Worm (Caenorhabditis elegans) whole organism, L1 larva: ENCODE data around the gene str-236.
A peak's percentile ranks its signal among the peaks of the same experiment; 100 is the strongest.

ENCODE experiments used
- C16A3.4 ChIP-seq: fragments of 150-350 bp; optimal IDR thresholded peaks from 2 replicates; lab custom pipeline; 2014; ENCODE audit warnings: missing biosample characterization, missing genetic modification characterization
- Y116A8C.19 ChIP-seq: sonication (generic microtip); optimal IDR thresholded peaks from 2 replicates; lab custom pipeline; 2016; ENCODE audit warnings: missing compliant biosample characterization, missing genetic modification characterization, borderline replicate concordance
- alr-1 ChIP-seq: fragments of 200-800 bp; sonication (Bioruptor generic); optimal IDR thresholded peaks from 2 replicates; lab custom pipeline; 2018; ENCODE audit warnings: borderline replicate concordance, mild to moderate bottlenecking, missing genetic modification characterization, missing compliant biosample characterization
- ceh-63 ChIP-seq: fragments of 200-800 bp; sonication (Bioruptor generic); optimal IDR thresholded peaks from 2 replicates; lab custom pipeline; 2018; ENCODE audit warnings: mild to moderate bottlenecking, missing genetic modification characterization, missing compliant biosample characterization
- ceh-88 ChIP-seq: fragments of 200-800 bp; sonication (Bioruptor generic); IDR thresholded peaks from 2 replicates; pipeline ENCODE4 v1.3.6; 2022; ENCODE audit warnings: missing genetic modification characterization, missing compliant biosample characterization
- dpl-1 ChIP-seq, 3 experiments: fragments of 150-350 bp in 2 of 3; sonication (generic microtip) in 1 of 3; optimal IDR thresholded peaks; 2 replicates each; lab custom pipeline; 2014 to 2017; ENCODE audit warnings: missing biosample characterization in 3 of 3, missing genetic modification characterization in 3 of 3, missing genetic modification reagents in 3 of 3
- dsc-1 ChIP-seq: sonication (generic microtip); optimal IDR thresholded peaks from 2 replicates; lab custom pipeline; 2016; ENCODE audit warnings: mild to moderate bottlenecking, missing genetic modification characterization, missing compliant biosample characterization
- efl-1 ChIP-seq, 4 experiments: fragments of 150-350 bp; optimal IDR thresholded peaks in 3 of 4; peaks in 1 of 4; 1 replicate in 1 of 4; 2 replicates in 3 of 4; lab custom pipeline; 2014; ENCODE audit warnings: missing biosample characterization in 2 of 4, missing genetic modification characterization in 2 of 4, missing genetic modification reagents in 2 of 4
- efl-3 ChIP-seq: fragments of 200-800 bp; sonication (Bioruptor generic); optimal IDR thresholded peaks from 2 replicates; lab custom pipeline; 2018; ENCODE audit warnings: mild to moderate bottlenecking, missing genetic modification characterization, missing compliant biosample characterization
- egl-13 ChIP-seq: sonication (generic microtip); optimal IDR thresholded peaks from 2 replicates; lab custom pipeline; 2016; ENCODE audit warnings: missing genotype, missing genetic modification reagents, missing genetic modification characterization, missing compliant biosample characterization
- elt-2 ChIP-seq: sonication (generic microtip); optimal IDR thresholded peaks from 2 replicates; lab custom pipeline; 2016; ENCODE audit warnings: missing genetic modification characterization, mild to moderate bottlenecking, inconsistent platforms, missing compliant biosample characterization, missing genetic modification reagents
- elt-3 ChIP-seq, 6 experiments: fragments of 150-350 bp in 1 of 6; sonication (generic microtip); optimal IDR thresholded peaks; 2 replicates each; lab custom pipeline; 2017 to 2018; ENCODE audit warnings: missing biosample characterization in 6 of 6, missing genetic modification characterization in 6 of 6, inconsistent platforms in 1 of 6
- ets-5 ChIP-seq: fragments of 200-800 bp; sonication (Bioruptor generic); IDR thresholded peaks from 2 replicates; pipeline ENCODE4 v1.3.6; 2022; ENCODE audit warnings: missing genetic modification characterization, missing compliant biosample characterization
- fkh-4 ChIP-seq: sonication (generic microtip); optimal IDR thresholded peaks from 2 replicates; lab custom pipeline; 2016; ENCODE audit warnings: missing compliant biosample characterization, missing genetic modification characterization, borderline replicate concordance
- fkh-8 ChIP-seq: sonication (generic microtip); optimal IDR thresholded peaks from 2 replicates; lab custom pipeline; 2016; ENCODE audit warnings: mild to moderate bottlenecking, missing genetic modification characterization, missing compliant biosample characterization
- hlh-17 ChIP-seq: fragments of 200-800 bp; sonication (Bioruptor generic); optimal IDR thresholded peaks from 2 replicates; lab custom pipeline; 2018; ENCODE audit warnings: missing genetic modification characterization, mild to moderate bottlenecking, missing compliant biosample characterization, moderate library complexity, borderline replicate concordance
- hlh-4 ChIP-seq: sonication (generic microtip); optimal IDR thresholded peaks from 2 replicates; lab custom pipeline; 2016; ENCODE audit warnings: mild to moderate bottlenecking, missing genetic modification characterization, missing compliant biosample characterization
- isw-1 ChIP-seq: fragments of 200-800 bp; sonication (Bioruptor generic); IDR thresholded peaks from 2 replicates; pipeline ENCODE4 v1.3.6; 2022; ENCODE audit warnings: missing genetic modification characterization, missing compliant biosample characterization
- jun-1 ChIP-seq: fragments of 150-350 bp; optimal IDR thresholded peaks from 2 replicates; lab custom pipeline; 2014; ENCODE audit warnings: missing biosample characterization, missing genetic modification reagents, missing genetic modification characterization
- lin-14 ChIP-seq: fragments of 200-800 bp; sonication (Bioruptor generic); optimal IDR thresholded peaks from 2 replicates; lab custom pipeline; 2018; ENCODE audit warnings: mild to moderate bottlenecking, missing genetic modification characterization, moderate library complexity, missing compliant biosample characterization
- lin-15B ChIP-seq: fragments of 150-350 bp; sonication (generic microtip); optimal IDR thresholded peaks from 3 replicates; lab custom pipeline; 2014; ENCODE audit warnings: missing biosample characterization, missing genetic modification characterization
- lin-35 ChIP-seq, 2 experiments: fragments of 150-350 bp; optimal IDR thresholded peaks; 2 replicates each; lab custom pipeline; 2014; ENCODE audit warnings: missing biosample characterization in 2 of 2, missing genetic modification characterization in 2 of 2, missing genetic modification reagents in 2 of 2
- mep-1 ChIP-seq: fragments of 150-350 bp; optimal IDR thresholded peaks from 2 replicates; lab custom pipeline; 2014; ENCODE audit warnings: missing biosample characterization, missing genetic modification characterization
- nhr-11 ChIP-seq: fragments of 150-350 bp; optimal IDR thresholded peaks from 2 replicates; lab custom pipeline; 2014; ENCODE audit warnings: missing biosample characterization, missing genetic modification characterization
- nhr-12 ChIP-seq: sonication (generic microtip); optimal IDR thresholded peaks from 2 replicates; lab custom pipeline; 2017; ENCODE audit warnings: missing biosample characterization, missing genetic modification characterization
- nhr-19 ChIP-seq: fragments of 200-800 bp; sonication (Bioruptor generic); conservative IDR thresholded peaks from 2 replicates; pipeline ENCODE4 v1.3.6; 2022; ENCODE audit warnings: missing genetic modification characterization, missing compliant biosample characterization
- nhr-20 ChIP-seq: sonication (generic microtip); optimal IDR thresholded peaks from 2 replicates; lab custom pipeline; 2016; ENCODE audit warnings: mild to moderate bottlenecking, missing genetic modification characterization, missing compliant biosample characterization
- nhr-71 ChIP-seq: sonication (generic microtip); optimal IDR thresholded peaks from 2 replicates; lab custom pipeline; 2016; ENCODE audit warnings: mild to moderate bottlenecking, missing genetic modification characterization, moderate library complexity, missing compliant biosample characterization
- nhr-84 ChIP-seq: sonication (generic microtip); optimal IDR thresholded peaks from 2 replicates; lab custom pipeline; 2017; ENCODE audit warnings: missing biosample characterization, missing genetic modification characterization
- nhr-85 ChIP-seq: sonication (generic microtip); peaks from one replicate; lab custom pipeline; 2016; ENCODE audit warnings: missing genetic modification characterization, inconsistent platforms, missing compliant biosample characterization
- skn-1 ChIP-seq: fragments of 150-350 bp; optimal IDR thresholded peaks from 2 replicates; lab custom pipeline; 2014; ENCODE audit warnings: missing biosample characterization, missing genetic modification characterization
- sptf-1 ChIP-seq: fragments of 150-350 bp; optimal IDR thresholded peaks from 2 replicates; lab custom pipeline; 2014; ENCODE audit warnings: missing biosample characterization, missing genetic modification characterization
- sup-37 ChIP-seq: fragments of 200-800 bp; sonication (Bioruptor generic); optimal IDR thresholded peaks from 2 replicates; lab custom pipeline; 2018; ENCODE audit warnings: mild to moderate bottlenecking, missing genetic modification characterization, missing compliant biosample characterization
- swsn-7 ChIP-seq: sonication (generic microtip); optimal IDR thresholded peaks from 2 replicates; lab custom pipeline; 2016; ENCODE audit warnings: missing genetic modification characterization, missing compliant biosample characterization
- tlp-1 ChIP-seq: fragments of 150-350 bp; optimal IDR thresholded peaks from 2 replicates; lab custom pipeline; 2014; ENCODE audit warnings: missing biosample characterization, missing genetic modification characterization

The str-236 gene

DNA sequence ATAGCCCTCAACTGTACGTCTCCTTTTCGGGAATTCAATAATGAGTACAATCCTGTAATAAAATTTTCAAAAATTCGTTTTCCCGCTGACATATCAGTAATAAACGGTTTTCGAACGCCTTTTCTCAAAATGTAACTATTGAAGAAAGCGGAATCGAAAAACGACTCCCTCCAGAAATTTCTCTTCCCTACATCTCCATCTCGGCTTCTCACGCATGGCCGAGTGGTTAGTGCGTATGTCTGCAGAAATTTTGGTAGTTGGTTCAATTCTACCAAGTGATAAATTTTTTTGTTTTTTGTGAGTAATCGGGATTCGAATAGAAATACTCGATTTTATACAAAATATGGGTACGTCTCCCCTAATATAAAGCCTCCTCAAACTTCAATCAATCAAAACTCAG, 33.3 kb upstream of the str-236 start:
- 0 out of 2 replicates have a peak, but pooled peaks have one; percentile 8 for TF ChIP-seq nhr-19 (GFP tag; lab: Robert Waterston, UW)

DNA sequence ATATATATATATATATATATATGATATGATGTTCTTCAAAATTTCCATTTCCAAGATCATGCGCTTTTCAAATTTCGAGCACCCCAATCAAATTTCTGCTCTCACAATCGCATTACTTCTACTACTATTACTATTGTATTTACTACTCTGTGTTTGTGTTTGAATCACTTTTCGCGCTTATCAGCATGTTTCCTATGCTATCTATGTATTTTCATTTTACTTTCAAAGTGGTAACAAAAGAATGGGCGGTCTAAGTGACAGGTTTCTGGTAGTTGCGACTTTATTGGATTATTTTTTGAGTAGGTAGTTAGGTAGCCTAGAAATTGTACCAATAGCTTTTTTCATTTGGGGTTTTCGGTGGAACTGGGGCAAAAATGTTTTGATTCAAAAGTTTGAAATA, 30.2 kb upstream of the str-236 start:
- no peak for TF ChIP-seq tlp-1 (tag; lab: Kevin White, UChicago)
- peak; percentile 17 for TF ChIP-seq elt-2 (tag; lab: Kevin White, UChicago)

DNA sequence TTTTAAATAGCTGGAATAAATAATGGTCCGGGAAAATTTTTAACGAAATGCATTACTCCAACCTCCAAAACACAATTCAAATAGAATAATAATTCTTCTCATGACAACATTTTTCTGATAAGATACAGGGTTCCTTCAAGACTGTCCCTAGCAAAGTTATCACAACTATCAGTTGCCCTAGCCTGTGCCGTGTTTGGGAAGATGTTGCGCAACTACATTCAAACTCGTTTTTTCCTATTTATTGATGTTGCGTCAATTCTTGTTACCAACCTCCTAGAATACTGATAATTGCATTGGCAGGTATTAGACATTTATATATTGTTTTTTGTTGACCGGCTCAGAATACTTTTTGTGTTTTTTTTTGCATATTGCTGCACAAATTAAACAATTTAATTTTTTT, 27.2 kb upstream of the str-236 start:
- TF ChIP-seq nhr-85 (tag; lab: Kevin White, UChicago) = no peak
- TF ChIP-seq fkh-4 (tag; lab: Kevin White, UChicago) = no peak
- no peak for TF ChIP-seq ets-5
- no peak for TF ChIP-seq dpl-1 (GFP tag; optimal IDR thresholded peaks at IDR 0.05; lab: Kevin White, UChicago)
- TF ChIP-seq nhr-71 = no peak
- TF ChIP-seq lin-35 (GFP tag; optimal IDR thresholded peaks at IDR 0.05; lab: Kevin White, UChicago) = no peak
- TF ChIP-seq egl-13 (tag; lab: Kevin White, UChicago) = no peak
- no peak for TF ChIP-seq efl-3 (GFP tag; lab: Kevin White, UChicago)
- TF ChIP-seq elt-3 (tag; optimal IDR thresholded peaks at IDR 0.05; lab: Kevin White, UChicago) = no peak
- no peak for TF ChIP-seq isw-1 (GFP tag; lab: Robert Waterston, UW)
- no peak for TF ChIP-seq lin-15B (tag; lab: Kevin White, UChicago)
- no peak for TF ChIP-seq mep-1 (tag; lab: Kevin White, UChicago)
- no peak for TF ChIP-seq ceh-88

DNA sequence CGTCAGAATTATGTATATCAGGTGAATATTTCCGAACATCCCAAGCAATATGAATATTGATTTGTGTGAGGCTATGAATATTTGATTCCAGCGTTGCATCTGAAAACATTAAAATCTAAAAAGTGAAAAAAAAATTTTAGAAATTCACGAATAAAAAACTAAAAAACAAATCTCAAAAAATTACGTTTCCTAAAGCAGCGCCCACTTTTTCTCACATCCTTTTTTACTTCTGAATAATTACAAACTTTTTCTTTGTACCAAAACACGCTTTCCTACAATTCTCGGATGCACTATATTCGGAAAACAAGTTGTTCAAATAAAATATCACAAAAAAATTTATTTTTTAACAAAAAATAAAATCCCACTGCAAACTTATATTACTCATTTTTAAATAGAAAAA, 25.1 kb upstream of the str-236 start, which contains the start of gene srsx-8:
srsx-8 (minus strand) TSS at position 101 of the 400 bp plus-strand sequence.
- no peak for TF ChIP-seq nhr-84 (tag; lab: Kevin White, UChicago)
- TF ChIP-seq, all 84 proteins: peak for 0

DNA sequence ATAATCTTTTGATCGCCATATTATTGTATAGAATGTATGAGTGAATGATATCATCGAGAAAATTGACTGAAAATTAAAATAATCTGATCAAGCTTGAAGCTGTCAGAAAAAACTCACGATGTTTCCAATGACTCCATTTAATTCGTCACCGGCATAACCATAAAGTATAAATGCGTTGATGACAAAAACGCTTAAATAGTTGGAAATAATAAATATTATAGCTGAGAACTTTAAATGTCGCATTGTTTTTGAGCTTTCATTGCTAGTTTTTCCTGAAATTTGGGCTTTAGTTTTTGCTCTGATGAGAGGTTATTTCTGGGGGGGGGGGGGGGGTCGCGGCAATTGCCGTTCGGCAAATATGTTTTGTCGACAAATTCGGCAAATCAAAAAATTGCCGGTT, 23.3 kb upstream of the str-236 start:
- TF ChIP-seq alr-1 (tag; lab: Kevin White, UChicago) (no peak), nhr-12 (tag; lab: Kevin White, UChicago) (no peak), swsn-7 (tag; lab: Kevin White, UChicago) (no peak), sptf-1 (tag; lab: Kevin White, UChicago) (no peak), lin-15B (tag; lab: Kevin White, UChicago) (no peak), skn-1 (tag; lab: Kevin White, UChicago) (no peak), hlh-17 (no peak)

DNA sequence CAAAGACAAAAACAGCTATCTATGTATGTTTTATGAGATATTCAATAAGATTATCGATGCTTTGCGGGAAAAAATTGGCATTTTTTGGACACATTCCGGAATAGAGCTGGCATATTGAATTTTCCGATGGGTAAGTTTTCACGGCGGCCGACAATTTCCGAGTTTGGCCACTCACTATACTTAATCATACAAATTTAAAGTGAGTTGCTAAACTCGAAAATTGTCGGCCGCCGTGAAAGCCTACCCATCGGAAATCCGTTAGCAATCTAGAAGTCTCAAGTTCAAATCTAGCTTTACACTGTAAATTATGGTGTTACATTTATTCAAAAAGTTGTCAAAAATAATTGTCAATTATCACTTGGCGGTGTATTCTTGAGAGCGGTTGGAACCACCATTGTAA, 22.8 kb upstream of the str-236 start:
- TF ChIP-seq nhr-11 (no peak), fkh-8 (tag; lab: Kevin White, UChicago) (no peak), dsc-1 (tag; lab: Kevin White, UChicago) (no peak), jun-1 (tag; lab: Kevin White, UChicago) (no peak), C16A3.4 (tag; lab: Kevin White, UChicago) (no peak), ceh-63 (GFP tag; lab: Kevin White, UChicago) (no peak), fkh-4 (tag; lab: Kevin White, UChicago) (no peak), nhr-19 (GFP tag; lab: Robert Waterston, UW) (no peak), lin-14 (GFP tag; lab: Kevin White, UChicago) (no peak), efl-1 (optimal IDR thresholded peaks at IDR 0.05; lab: Kevin White, UChicago) (no peak), efl-1 (GFP tag; optimal IDR thresholded peaks at IDR 0.05 in 1 of 2; lab: Kevin White, UChicago) (no peak), skn-1 (tag; lab: Kevin White, UChicago) (no peak), nhr-20 (no peak), efl-3 (GFP tag; lab: Kevin White, UChicago) (no peak), Y116A8C.19 (tag; lab: Kevin White, UChicago) (no peak), nhr-12 (tag; lab: Kevin White, UChicago) (no peak), sup-37 (GFP tag; lab: Kevin White, UChicago) (no peak), hlh-4 (tag; lab: Kevin White, UChicago) (no peak)
